Fruit fly (Drosophila melanogaster): ENCODE data around the gene Scsalpha1.

Gene Scsalpha1

dm6 chr3L:3771406-3771935, 42.5 kb upstream of the Scsalpha1 start (continued):
- peak; percentile 71 for TF ChIP-seq CG32772 (GFP tag; IDR thresholded peaks at IDR 0.05)
- no peak for TF ChIP-seq her (GFP tag; optimal IDR thresholded peaks at IDR 0.05)
- no peak for TF ChIP-seq schlank (tag; optimal IDR thresholded peaks at IDR 0.05)
- TF ChIP-seq CG4820 (GFP tag; optimal IDR thresholded peaks at IDR 0.05), result no peak
- no peak for TF ChIP-seq gcm2 (GFP tag; optimal IDR thresholded peaks at IDR 0.05)
- peak; percentile 66; the same call in 2 of the 3 replicates for TF ChIP-seq CG14050 (GFP tag; IDR thresholded peaks at IDR 0.05)
- no peak for TF ChIP-seq Dll (GFP tag; IDR thresholded peaks at IDR 0.05; ENCODE audit: partially characterized antibody)
- peak; percentile 89 for TF ChIP-seq ranshi (GFP tag; IDR thresholded peaks at IDR 0.05)
- peak; percentile 79 for TF ChIP-seq CG30403 (GFP tag; optimal IDR thresholded peaks at IDR 0.05)
- TF ChIP-seq Oaz (GFP tag; IDR thresholded peaks at IDR 0.05), result peak; percentile 49
- TF ChIP-seq CG34422 (GFP tag; IDR thresholded peaks at IDR 0.05), result peak; percentile 81; the same call in 2 of the 3 replicates
- TF ChIP-seq stwl (tag; optimal IDR thresholded peaks at IDR 0.05), result no peak
- TF ChIP-seq CG31365 (tag; optimal IDR thresholded peaks at IDR 0.05), result no peak
- no peak for TF ChIP-seq Doc3 (GFP tag; IDR thresholded peaks at IDR 0.05; ENCODE audit: partially characterized antibody)
- no peak for TF ChIP-seq bab2 (GFP tag; optimal IDR thresholded peaks at IDR 0.05)
- TF ChIP-seq knrl (GFP tag; IDR thresholded peaks at IDR 0.05; ENCODE audit: partially characterized antibody), result no peak
- peak; percentile 30 for TF ChIP-seq gsb-n (tag; optimal IDR thresholded peaks at IDR 0.05)
- no peak for TF ChIP-seq tx (GFP tag; optimal IDR thresholded peaks at IDR 0.05)
- TF ChIP-seq Bteb2 (GFP tag; optimal IDR thresholded peaks at IDR 0.05), result no peak
- TF ChIP-seq Poxn (GFP tag; IDR thresholded peaks at IDR 0.05), result peak; percentile 36; the same call in 1 of the 2 replicates
- peak; percentile 44 for TF ChIP-seq onecut (GFP tag; IDR thresholded peaks at IDR 0.05)
- TF ChIP-seq CG12659 (GFP tag; optimal IDR thresholded peaks at IDR 0.05), result peak; percentile 88
- no peak for TF ChIP-seq chif (GFP tag; optimal IDR thresholded peaks at IDR 0.05)
- TF ChIP-seq pzg (GFP tag; optimal IDR thresholded peaks at IDR 0.05), result no peak
- TF ChIP-seq sens-2 (GFP tag; IDR thresholded peaks at IDR 0.05), result no peak
- no peak for TF ChIP-seq Dad (GFP tag; optimal IDR thresholded peaks at IDR 0.05)
- peak; percentile 56 for TF ChIP-seq wor (GFP tag; IDR thresholded peaks at IDR 0.05)
- peak; percentile 74 for TF ChIP-seq Sox102F (GFP tag; optimal IDR thresholded peaks at IDR 0.05)
- TF ChIP-seq CG6791 (GFP tag; IDR thresholded peaks at IDR 0.05; ENCODE audit: partially characterized antibody), result no peak
- TF ChIP-seq CG10654 (GFP tag; optimal IDR thresholded peaks at IDR 0.05), result peak; percentile 18
- TF ChIP-seq CG8765 (GFP tag; IDR thresholded peaks at IDR 0.05), result no peak; the same call in 1 of the 2 replicates
- TF ChIP-seq row (GFP tag; IDR thresholded peaks at IDR 0.05), result peak; percentile 87
- TF ChIP-seq CG9215 (GFP tag; IDR thresholded peaks at IDR 0.05), result no peak; the same call in 1 of the 2 replicates
- TF ChIP-seq CG9817 (tag; optimal IDR thresholded peaks at IDR 0.05), result peak; percentile 78
- TF ChIP-seq Fer2 (tag; optimal IDR thresholded peaks at IDR 0.05), result peak; percentile 58
- no peak for TF ChIP-seq crp (GFP tag; optimal IDR thresholded peaks at IDR 0.05)
- TF ChIP-seq CG10366 (GFP tag; IDR thresholded peaks at IDR 0.05), result peak; percentile 64
- TF ChIP-seq CG3995 (GFP tag; optimal IDR thresholded peaks at IDR 0.05), result peak; percentile 16
- no peak for TF ChIP-seq zen (tag; optimal IDR thresholded peaks at IDR 0.05)
- peak; percentile 17 for TF ChIP-seq tup (GFP tag; optimal IDR thresholded peaks at IDR 0.05)
- TF ChIP-seq CG9609 (GFP tag; optimal IDR thresholded peaks at IDR 0.05), result no peak
- no peak for TF ChIP-seq sr (GFP tag; IDR thresholded peaks at IDR 0.05)
- TF ChIP-seq chm (GFP tag; IDR thresholded peaks at IDR 0.05), result no peak
- TF ChIP-seq CG11504 (tag; optimal IDR thresholded peaks at IDR 0.05), result peak; percentile 82
- TF ChIP-seq CG14965 (GFP tag; optimal IDR thresholded peaks at IDR 0.05; ENCODE audit: borderline replicate concordance), result no peak
- peak; percentile 88 for TF ChIP-seq CoRest (tag; optimal IDR thresholded peaks at IDR 0.05)
- TF ChIP-seq Lpt (GFP tag; optimal IDR thresholded peaks at IDR 0.05), result no peak
- TF ChIP-seq CG3407 (GFP tag; optimal IDR thresholded peaks at IDR 0.05), result no peak
- no peak for TF ChIP-seq CG10959 (GFP tag; IDR thresholded peaks at IDR 0.05)
- TF ChIP-seq luna (GFP tag; optimal IDR thresholded peaks at IDR 0.05), result no peak
- TF ChIP-seq grn (GFP tag; optimal IDR thresholded peaks at IDR 0.05), result no peak

Data from whole organism, embryonic.